Fruit fly (Drosophila melanogaster) whole organism, wandering third instar larva: Measurements from ENCODE around the gene CG18428.
A peak's percentile ranks its signal among the peaks of the same experiment; 100 is the strongest.

Experiments
- Abd-B ChIP-seq: fragments of >200 bp; optimal IDR thresholded peaks from 2 replicates; lab custom pipeline; 2017; ENCODE audit warnings: missing biosample characterization, missing genetic modification characterization
- CG32264 ChIP-seq: fragments of 200-800 bp; sonication (Bioruptor generic); optimal IDR thresholded peaks from 2 replicates; lab custom pipeline; 2016; ENCODE audit warnings: missing biosample characterization, missing genetic modification characterization
- CG9705 ChIP-seq: fragments of 200-800 bp; sonication (Bioruptor generic); optimal IDR thresholded peaks from 2 replicates; lab custom pipeline; 2018; ENCODE audit warnings: missing biosample characterization, mild to moderate bottlenecking, missing genetic modification characterization
- CrebA ChIP-seq: fragments of 200-800 bp; sonication (Bioruptor generic); optimal IDR thresholded peaks from 2 replicates; lab custom pipeline; 2016; ENCODE audit warnings: missing biosample characterization, mild to moderate bottlenecking, missing genetic modification characterization, borderline replicate concordance
- Dfd ChIP-seq: fragments of >200 bp; optimal IDR thresholded peaks from 2 replicates; lab custom pipeline; 2017; ENCODE audit warnings: missing biosample characterization, missing genetic modification characterization
- Dif ChIP-seq: fragments of 200-275, 200-300 bp; sonication (Bioruptor generic); optimal IDR thresholded peaks from 2 replicates; lab custom pipeline; 2018; ENCODE audit warnings: missing biosample characterization, missing genetic modification characterization; ENCODE audit not compliant: partially characterized antibody
- GATAd ChIP-seq: sonication (Bioruptor generic); optimal IDR thresholded peaks from 2 replicates; lab custom pipeline; 2016; ENCODE audit warnings: missing biosample characterization, missing genetic modification characterization
- HLH106 ChIP-seq: fragments of 200-800 bp; optimal IDR thresholded peaks from 3 replicates; lab custom pipeline; 2019; ENCODE audit warnings: missing biosample characterization, mild to moderate bottlenecking, missing genetic modification characterization, moderate library complexity
- Hnf4 ChIP-seq: fragments of 200-800 bp; sonication (Bioruptor generic); optimal IDR thresholded peaks from 2 replicates; lab custom pipeline; 2016; ENCODE audit warnings: missing biosample characterization, mild to moderate bottlenecking, missing genetic modification characterization
- Hr78 ChIP-seq: fragments of >200 bp; optimal IDR thresholded peaks from 2 replicates; lab custom pipeline; 2017; ENCODE audit warnings: missing biosample characterization, missing genetic modification characterization
- Hr83 ChIP-seq: fragments of 200-300 bp; sonication (Bioruptor generic); optimal IDR thresholded peaks from 2 replicates; lab custom pipeline; 2016; ENCODE audit warnings: missing biosample characterization, mild to moderate bottlenecking, missing genetic modification characterization, moderate library complexity; ENCODE audit not compliant: poor library complexity, severe bottlenecking
- Jra ChIP-seq: sonication (Bioruptor generic); optimal IDR thresholded peaks from 2 replicates; lab custom pipeline; 2016; ENCODE audit warnings: missing biosample characterization, missing genetic modification characterization
- Mio ChIP-seq: sonication (Bioruptor generic); optimal IDR thresholded peaks from 2 replicates; lab custom pipeline; 2016; ENCODE audit warnings: missing biosample characterization, missing genetic modification characterization
- Myc ChIP-seq: fragments of >200 bp; optimal IDR thresholded peaks from 2 replicates; lab custom pipeline; 2017
- N ChIP-seq: fragments of >200 bp; optimal IDR thresholded peaks from 2 replicates; lab custom pipeline; 2018; ENCODE audit warnings: missing biosample characterization, missing external identifiers, missing genetic modification characterization
- OdsH ChIP-seq: fragments of 200-800 bp; sonication (Bioruptor generic); optimal IDR thresholded peaks from 2 replicates; lab custom pipeline; 2016; ENCODE audit warnings: missing biosample characterization, mild to moderate bottlenecking, missing genetic modification characterization
- Rel ChIP-seq, 2 experiments: fragments of 200-800 bp; sonication (Bioruptor generic) in 1 of 2; optimal IDR thresholded peaks; 2 replicates in 1 of 2; 3 replicates in 1 of 2; lab custom pipeline; 2016 to 2019; ENCODE audit warnings: mild to moderate bottlenecking in 2 of 2, missing biosample characterization in 2 of 2, missing genetic modification characterization in 2 of 2, moderate library complexity in 1 of 2
- Sp1 ChIP-seq: fragments of 200-800 bp; sonication (Bioruptor generic); optimal IDR thresholded peaks from 3 replicates; lab custom pipeline; 2019; ENCODE audit warnings: missing biosample characterization, mild to moderate bottlenecking, missing genetic modification characterization, moderate library complexity
- Vsx2 ChIP-seq: fragments of 200-300, 225-300 bp; sonication (Bioruptor generic); optimal IDR thresholded peaks from 2 replicates; lab custom pipeline; 2018; ENCODE audit warnings: missing biosample characterization, missing genetic modification characterization; ENCODE audit not compliant: partially characterized antibody
- br ChIP-seq: fragments of 200-800 bp; sonication (Bioruptor generic); optimal IDR thresholded peaks from 2 replicates; lab custom pipeline; 2016; ENCODE audit warnings: missing biosample characterization, missing genetic modification characterization
- brk ChIP-seq: fragments of 200-800 bp; sonication (Bioruptor generic); optimal IDR thresholded peaks from 2 replicates; lab custom pipeline; 2016; ENCODE audit warnings: missing biosample characterization, mild to moderate bottlenecking, missing genetic modification characterization
- dl ChIP-seq, 2 experiments: fragments of 175-275, 200-275 bp in 1 of 2; fragments of 200-275 bp in 1 of 2; sonication (Bioruptor generic); optimal IDR thresholded peaks; lab custom pipeline; 2018; ENCODE audit warnings: mild to moderate bottlenecking in 2 of 2, missing biosample characterization in 2 of 2, missing genetic modification characterization in 2 of 2, moderate library complexity in 2 of 2; ENCODE audit not compliant: partially characterized antibody in 2 of 2, insufficient read depth in 1 of 2
- dmrt93B ChIP-seq: fragments of 200-800 bp; sonication (Bioruptor generic); optimal IDR thresholded peaks from 2 replicates; lab custom pipeline; 2018; ENCODE audit warnings: missing biosample characterization, mild to moderate bottlenecking, missing genetic modification characterization
- dsf ChIP-seq: sonication (Bioruptor generic); optimal IDR thresholded peaks from 2 replicates; lab custom pipeline; 2016; ENCODE audit warnings: missing biosample characterization, missing genetic modification characterization, borderline replicate concordance
- ey ChIP-seq: fragments of 200-800 bp; sonication (Bioruptor generic); optimal IDR thresholded peaks from 2 replicates; lab custom pipeline; 2016; ENCODE audit warnings: missing biosample characterization, missing genetic modification characterization
- foxo ChIP-seq, 2 experiments: fragments of 200-800 bp; sonication (Bioruptor generic); optimal IDR thresholded peaks; 2 replicates in 1 of 2; 3 replicates in 1 of 2; lab custom pipeline; 2016 to 2017; ENCODE audit warnings: missing biosample characterization in 2 of 2, missing genetic modification characterization in 2 of 2
- fru ChIP-seq: fragments of 200-800 bp; sonication (Bioruptor generic); optimal IDR thresholded peaks from 3 replicates; lab custom pipeline; 2016; ENCODE audit warnings: missing biosample characterization, mild to moderate bottlenecking, missing genetic modification characterization
- h ChIP-seq: fragments of 200-800 bp; sonication (Bioruptor generic); optimal IDR thresholded peaks from 3 replicates; lab custom pipeline; 2016; ENCODE audit warnings: missing biosample characterization, mild to moderate bottlenecking, missing genetic modification characterization
- jim ChIP-seq: fragments of 175-275, 200-325 bp; sonication (Bioruptor generic); optimal IDR thresholded peaks from 2 replicates; lab custom pipeline; 2016; ENCODE audit warnings: missing biosample characterization, mild to moderate bottlenecking, missing genetic modification characterization
- lola ChIP-seq: fragments of >200 bp; optimal IDR thresholded peaks from 2 replicates; lab custom pipeline; 2017; ENCODE audit warnings: missing biosample characterization, missing genetic modification characterization
- pan ChIP-seq: fragments of >200 bp; optimal IDR thresholded peaks from 2 replicates; lab custom pipeline; 2017
- psq ChIP-seq: fragments of 200-800 bp; sonication (Bioruptor generic); optimal IDR thresholded peaks from 3 replicates; lab custom pipeline; 2017; ENCODE audit warnings: missing biosample characterization, mild to moderate bottlenecking, missing genetic modification characterization, moderate library complexity
- rgr ChIP-seq: fragments of 200-800 bp; sonication (Bioruptor generic); optimal IDR thresholded peaks from 3 replicates; lab custom pipeline; 2016; ENCODE audit warnings: missing biosample characterization, mild to moderate bottlenecking, missing genetic modification characterization
- sage ChIP-seq: fragments of 200-800 bp; sonication (Bioruptor generic); optimal IDR thresholded peaks from 2 replicates; lab custom pipeline; 2016; ENCODE audit warnings: missing biosample characterization, mild to moderate bottlenecking, missing genetic modification characterization
- sv ChIP-seq: fragments of 200-800 bp; sonication (Bioruptor generic); optimal IDR thresholded peaks from 3 replicates; lab custom pipeline; 2016; ENCODE audit warnings: missing biosample characterization, missing genetic modification characterization
- tai ChIP-seq: sonication (Bioruptor generic); optimal IDR thresholded peaks from 2 replicates; lab custom pipeline; 2016; ENCODE audit warnings: missing biosample characterization, missing genetic modification characterization
- usp ChIP-seq: fragments of >200 bp; optimal IDR thresholded peaks from 2 replicates; lab custom pipeline; 2017; ENCODE audit warnings: missing biosample characterization, missing genetic modification characterization
- woc ChIP-seq: sonication (Bioruptor generic); optimal IDR thresholded peaks from 2 replicates; lab custom pipeline; 2016; ENCODE audit warnings: missing biosample characterization, mild to moderate bottlenecking, missing genetic modification characterization

The CG18428 gene

dm6 chr3R:24106879-24107441 lies 2.2 kb upstream of the CG18428 start, which contains the start of gene CG10694:
CG10694 (plus strand) TSS chr3R:24107391.
- TF ChIP-seq h (no peak), rgr (GFP tag; lab: Kevin White, UChicago) (no peak), Dfd (GFP tag; lab: Kevin White, UChicago) (no peak), Dif (GFP tag; lab: Kevin White, UChicago) (no peak), ey (no peak), psq (GFP tag; lab: Kevin White, UChicago) (no peak)

- peak; percentile 60 for TF ChIP-seq Myc (lab: Kevin White, UChicago)
- peak; percentile 50 for TF ChIP-seq OdsH
- TF ChIP-seq dsf (GFP tag; lab: Kevin White, UChicago), result no peak
- TF ChIP-seq psq (GFP tag; lab: Kevin White, UChicago), result peak; percentile 58
- no peak for TF ChIP-seq CrebA (GFP tag; lab: Kevin White, UChicago)
- TF ChIP-seq Hnf4, result peak; percentile 49
- no peak for TF ChIP-seq Mio
- no peak for TF ChIP-seq usp (GFP tag; lab: Kevin White, UChicago)
- peak; percentile 34 for TF ChIP-seq CG32264
- no peak for TF ChIP-seq pan (lab: Kevin White, UChicago)
- TF ChIP-seq br (GFP tag; lab: Kevin White, UChicago), result peak; percentile 53
- TF ChIP-seq Dfd (GFP tag; lab: Kevin White, UChicago), result no peak
- no peak for TF ChIP-seq Abd-B (GFP tag; lab: Kevin White, UChicago)
- TF ChIP-seq foxo (GFP tag; optimal IDR thresholded peaks at IDR 0.05; lab: Kevin White, UChicago), result peak in 1 of 2 experiments; percentile 77
- TF ChIP-seq GATAd (GFP tag; lab: Kevin White, UChicago), result no peak
- peak; percentile 66 for TF ChIP-seq Sp1 (GFP tag; lab: Kevin White, UChicago)
- peak; percentile 55 for TF ChIP-seq sv (GFP tag; lab: Kevin White, UChicago)
- no peak for TF ChIP-seq CG9705 (GFP tag; lab: Kevin White, UChicago)
- no peak for TF ChIP-seq jim (GFP tag; lab: Kevin White, UChicago)
- TF ChIP-seq woc (GFP tag; lab: Kevin White, UChicago), result peak; percentile 56
- peak; percentile 67 for TF ChIP-seq HLH106 (tag; lab: Kevin White, UChicago)
- peak; percentile 69 for TF ChIP-seq sage (GFP tag; lab: Kevin White, UChicago)
- TF ChIP-seq brk, result peak; percentile 80
- TF ChIP-seq dl (GFP tag; optimal IDR thresholded peaks at IDR 0.05; lab: Kevin White, UChicago; ENCODE audit: insufficient read depth in 1 of 2, partially characterized antibody in 2 of 2), result no peak
- no peak for TF ChIP-seq Hr78 (GFP tag; lab: Kevin White, UChicago)
- TF ChIP-seq Dif (GFP tag; lab: Kevin White, UChicago), result peak; percentile 16
- no peak for TF ChIP-seq N (GFP tag; lab: Kevin White, UChicago)
- TF ChIP-seq Rel (GFP tag; optimal IDR thresholded peaks at IDR 0.05; lab: Kevin White, UChicago), result peak; percentile 37
- peak; percentile 6 for TF ChIP-seq Rel (tag; optimal IDR thresholded peaks at IDR 0.05; lab: Kevin White, UChicago)
- peak; percentile 59 for TF ChIP-seq rgr (GFP tag; lab: Kevin White, UChicago)
- TF ChIP-seq lola (GFP tag; lab: Kevin White, UChicago), result no peak
- peak; percentile 2 for TF ChIP-seq Hr83
- TF ChIP-seq tai, result no peak
- TF ChIP-seq dmrt93B (GFP tag; lab: Kevin White, UChicago), result no peak
- peak; percentile 63 for TF ChIP-seq fru
- TF ChIP-seq ey, result peak; percentile 44
- peak; percentile 69 for TF ChIP-seq h
- no peak for TF ChIP-seq Vsx2 (GFP tag; lab: Kevin White, UChicago)
- TF ChIP-seq Jra, result peak; percentile 16
Measured at dm6 chr3R:24112320-24113069, 3.4 kb downstream of the CG18428 start, which contains the start of gene CG13605. CG13605 (minus strand) TSS chr3R:24112389.
